Fruit fly (Drosophila melanogaster) whole organism, embryonic: ENCODE data around the gene Usp14.
A peak's percentile ranks its signal among the peaks of the same experiment; 100 is the strongest.

Experiments used
- CG10209 ChIP-seq: fragments of 200-800 bp; sonication (Bioruptor generic); optimal IDR thresholded peaks from 3 replicates; lab custom pipeline; 2017; ENCODE audit warnings: missing biosample characterization, mild to moderate bottlenecking, missing genetic modification characterization, missing genetic modification reagents
- CG1024 ChIP-seq: fragments of 200-800 bp; sonication (Bioruptor generic); IDR thresholded peaks from 2 replicates; pipeline ENCODE4 v1.3.6; 2022; ENCODE audit warnings: missing biosample characterization, missing genetic modification characterization
- CG10366 ChIP-seq: fragments of 200-800 bp; sonication (Bioruptor generic); IDR thresholded peaks from 2 replicates; pipeline ENCODE4 v1.3.6; 2022; ENCODE audit warnings: missing biosample characterization, missing genetic modification characterization
- CG11085 ChIP-seq: fragments of 200-800 bp; sonication (Bioruptor generic); IDR thresholded peaks from 2 replicates; pipeline ENCODE4 v1.3.6; 2022; ENCODE audit warnings: missing biosample characterization, missing genetic modification characterization
- CG11696 ChIP-seq: fragments of 200-800 bp; sonication (Bioruptor generic); IDR thresholded peaks from 2 replicates; pipeline ENCODE4 v1.3.6; 2022; ENCODE audit warnings: missing biosample characterization, missing genetic modification characterization
- CG13296 ChIP-seq: fragments of 200-800 bp; sonication (Bioruptor generic); optimal IDR thresholded peaks from 3 replicates; lab custom pipeline; 2018; ENCODE audit warnings: missing biosample characterization, mild to moderate bottlenecking, missing genetic modification characterization
- CG15601 ChIP-seq: fragments of 200-800 bp; sonication (Bioruptor generic); optimal IDR thresholded peaks from 3 replicates; lab custom pipeline; 2019; ENCODE audit warnings: missing biosample characterization, mild to moderate bottlenecking, missing genetic modification characterization, moderate library complexity
- CG17802 ChIP-seq: fragments of 200-800 bp; sonication (Bioruptor generic); optimal IDR thresholded peaks from 2 replicates; lab custom pipeline; 2018; ENCODE audit warnings: missing biosample characterization, mild to moderate bottlenecking, missing genetic modification characterization, moderate library complexity
- CG30403 ChIP-seq: fragments of 200-800 bp; sonication (Bioruptor generic); optimal IDR thresholded peaks from 3 replicates; lab custom pipeline; 2016; ENCODE audit warnings: missing biosample characterization, missing genetic modification characterization
- CG32532 ChIP-seq: fragments of 200-800 bp; sonication (Bioruptor generic); IDR thresholded peaks from 2 replicates; pipeline ENCODE4 v1.3.6; 2022; ENCODE audit warnings: missing biosample characterization, missing genetic modification characterization
- CG3281 ChIP-seq: fragments of 200-800 bp; sonication (Bioruptor generic); optimal IDR thresholded peaks from 3 replicates; lab custom pipeline; 2017; ENCODE audit warnings: missing biosample characterization, mild to moderate bottlenecking, missing genetic modification characterization
- CG34376 ChIP-seq: fragments of 200-800 bp; sonication (Bioruptor generic); optimal IDR thresholded peaks from 2 replicates; lab custom pipeline; 2018; ENCODE audit warnings: missing biosample characterization, mild to moderate bottlenecking, missing genetic modification characterization
- CG3726 ChIP-seq: fragments of 200-800 bp; sonication (Bioruptor generic); IDR thresholded peaks from 3 replicates; pipeline ENCODE4, ENCODE4 v1.3.6; 2022; ENCODE audit warnings: missing biosample characterization, missing genetic modification characterization
- CG6813 ChIP-seq: fragments of 200-800 bp; sonication (Bioruptor generic); optimal IDR thresholded peaks from 2 replicates; lab custom pipeline; 2017; ENCODE audit warnings: missing biosample characterization, missing genetic modification characterization, mild to moderate bottlenecking, moderate library complexity, missing genetic modification reagents
- CG7987 ChIP-seq: fragments of 200-800 bp; sonication (Bioruptor generic); optimal IDR thresholded peaks from 2 replicates; lab custom pipeline; 2018; ENCODE audit warnings: missing biosample characterization, mild to moderate bottlenecking, missing genetic modification characterization, moderate library complexity
- CG9797 ChIP-seq: fragments of 200-800 bp; sonication (Bioruptor generic); optimal IDR thresholded peaks from 3 replicates; lab custom pipeline; 2018; ENCODE audit warnings: missing biosample characterization, mild to moderate bottlenecking, missing genetic modification characterization
- Dek ChIP-seq: fragments of 200-800 bp; sonication (Bioruptor generic); optimal IDR thresholded peaks from 3 replicates; lab custom pipeline; 2019; ENCODE audit warnings: missing biosample characterization, mild to moderate bottlenecking, missing genetic modification characterization, moderate library complexity
- Dfd ChIP-seq, 2 experiments: fragments of >200 bp; optimal IDR thresholded peaks; 2 replicates each; lab custom pipeline; 2017; ENCODE audit warnings: missing biosample characterization in 2 of 2, missing genetic modification characterization in 2 of 2
- Dip2 ChIP-seq: fragments of 200-800 bp; sonication (Bioruptor generic); IDR thresholded peaks from 2 replicates; pipeline ENCODE4 v1.3.6; 2022; ENCODE audit warnings: missing biosample characterization, missing genetic modification characterization
- E2f1 ChIP-seq: fragments of 200-800 bp; sonication (Bioruptor generic); IDR thresholded peaks from 2 replicates; pipeline ENCODE4 v1.3.6; 2022; ENCODE audit warnings: missing biosample characterization, missing genetic modification characterization
- E2f2 ChIP-seq: fragments of 200-800 bp; sonication (Bioruptor generic); IDR thresholded peaks from 2 replicates; pipeline ENCODE4 v1.3.6; 2022; ENCODE audit warnings: missing biosample characterization, missing genetic modification characterization
- HLH4C ChIP-seq: fragments of 200-800 bp; sonication (Bioruptor generic); IDR thresholded peaks from 3 replicates; pipeline ENCODE4 v1.3.6; 2022; ENCODE audit warnings: missing biosample characterization, missing genetic modification characterization; ENCODE audit not compliant: partially characterized antibody
- Hr3 ChIP-seq: fragments of 200-800 bp; sonication (Bioruptor generic); optimal IDR thresholded peaks from 3 replicates; lab custom pipeline; 2016; ENCODE audit warnings: missing biosample characterization, missing genetic modification characterization
- Hr78 ChIP-seq, 2 experiments: fragments of 200-800 bp in 1 of 2; fragments of >200 bp in 1 of 2; sonication (Bioruptor generic) in 1 of 2; optimal IDR thresholded peaks; 2 replicates each; lab custom pipeline; 2017 to 2019; ENCODE audit warnings: missing biosample characterization in 2 of 2, missing genetic modification characterization in 2 of 2, mild to moderate bottlenecking in 1 of 2, moderate library complexity in 1 of 2
- MESR4 ChIP-seq: fragments of 200-800 bp; sonication (Bioruptor generic); optimal IDR thresholded peaks from 2 replicates; lab custom pipeline; 2018; ENCODE audit warnings: missing biosample characterization, mild to moderate bottlenecking, missing genetic modification characterization, moderate library complexity
- NC2β ChIP-seq: fragments of 200-800 bp; sonication (Bioruptor generic); optimal IDR thresholded peaks from 2 replicates; lab custom pipeline; 2016; ENCODE audit warnings: missing biosample characterization, missing genetic modification characterization
- Oaz ChIP-seq: fragments of 200-800 bp; sonication (Bioruptor generic); IDR thresholded peaks from 2 replicates; pipeline ENCODE4 v1.3.6; 2022; ENCODE audit warnings: missing biosample characterization, missing genetic modification characterization
- Ssrp ChIP-seq: fragments of 200-800 bp; sonication (Bioruptor generic); optimal IDR thresholded peaks from 2 replicates; lab custom pipeline; 2018; ENCODE audit warnings: missing biosample characterization, mild to moderate bottlenecking, missing genetic modification characterization, moderate library complexity
- Trl ChIP-seq, 3 experiments: fragments of >200 bp in 2 of 3; fragments of 200-800 bp in 1 of 3; sonication (Bioruptor generic) in 1 of 3; optimal IDR thresholded peaks; 2 replicates in 1 of 3; 3 replicates in 2 of 3; lab custom pipeline; 2016 to 2017; ENCODE audit warnings: missing biosample characterization in 1 of 3, missing genetic modification characterization in 1 of 3
- Xbp1 ChIP-seq: fragments of 200-800 bp; sonication (Bioruptor generic); optimal IDR thresholded peaks from 3 replicates; lab custom pipeline; 2016; ENCODE audit warnings: missing biosample characterization, mild to moderate bottlenecking, missing genetic modification characterization
- abd-A ChIP-seq: fragments of 200-800 bp; sonication (Bioruptor generic); optimal IDR thresholded peaks from 3 replicates; lab custom pipeline; 2019; ENCODE audit warnings: missing biosample characterization, mild to moderate bottlenecking, missing genetic modification characterization, moderate library complexity
- ash1 ChIP-seq: fragments of 200-800 bp; sonication (Bioruptor generic); optimal IDR thresholded peaks from 2 replicates; lab custom pipeline; 2018; ENCODE audit warnings: missing biosample characterization, mild to moderate bottlenecking, missing genetic modification characterization
- chinmo ChIP-seq: fragments of 200-800 bp; sonication (Bioruptor generic); IDR thresholded peaks from 4 replicates; pipeline ENCODE4 v1.3.6; 2022; ENCODE audit warnings: missing biosample characterization, missing genetic modification characterization; ENCODE audit not compliant: partially characterized antibody
- crp ChIP-seq, 2 experiments: fragments of 200-800 bp; sonication (Bioruptor generic); optimal IDR thresholded peaks; 2 replicates in 1 of 2; 3 replicates in 1 of 2; lab custom pipeline; 2017; ENCODE audit warnings: missing biosample characterization in 2 of 2, missing genetic modification characterization in 2 of 2, mild to moderate bottlenecking in 1 of 2, moderate library complexity in 1 of 2
- dan ChIP-seq: fragments of 200-800 bp; sonication (Bioruptor generic); IDR thresholded peaks from 2 replicates; pipeline ENCODE4 v1.3.6; 2022; ENCODE audit warnings: missing biosample characterization, missing genetic modification characterization
- eyg ChIP-seq: fragments of 200-800 bp; sonication (Bioruptor generic); optimal IDR thresholded peaks from 3 replicates; lab custom pipeline; 2016; ENCODE audit warnings: missing biosample characterization, missing genetic modification characterization
- h ChIP-seq: fragments of >200 bp; optimal IDR thresholded peaks from 2 replicates; lab custom pipeline; 2017
- hbn ChIP-seq: fragments of 200-800 bp; sonication (Bioruptor generic); IDR thresholded peaks from 2 replicates; pipeline ENCODE4 v1.3.6; 2022; ENCODE audit warnings: missing biosample characterization, missing genetic modification characterization; ENCODE audit not compliant: partially characterized antibody
- jumu ChIP-seq: fragments of 200-800 bp; sonication (Bioruptor generic); optimal IDR thresholded peaks from 3 replicates; lab custom pipeline; 2016; ENCODE audit warnings: missing biosample characterization, missing genetic modification characterization
- mam ChIP-seq: fragments of 200-800 bp; sonication (Bioruptor generic); optimal IDR thresholded peaks from 3 replicates; lab custom pipeline; 2016; ENCODE audit warnings: missing biosample characterization, missing genetic modification characterization
- pfk ChIP-seq: fragments of 200-800 bp; sonication (Bioruptor generic); optimal IDR thresholded peaks from 2 replicates; lab custom pipeline; 2018; ENCODE audit warnings: missing biosample characterization, mild to moderate bottlenecking, missing genetic modification characterization, moderate library complexity
- pho ChIP-seq: fragments of 200-800 bp; sonication (Bioruptor generic); optimal IDR thresholded peaks from 2 replicates; lab custom pipeline; 2016; ENCODE audit warnings: missing biosample characterization, missing genetic modification characterization
- sens ChIP-seq: fragments of 200-800 bp; sonication (Bioruptor generic); peaks from one replicate; lab custom pipeline; 2016; ENCODE audit warnings: missing biosample characterization, missing genetic modification characterization
- slbo ChIP-seq: fragments of 200-800 bp; sonication (Bioruptor generic); IDR thresholded peaks from 2 replicates; pipeline ENCODE4 v1.3.6; 2022; ENCODE audit warnings: missing biosample characterization, missing genetic modification characterization
- tna ChIP-seq: fragments of 200-800 bp; sonication (Bioruptor generic); IDR thresholded peaks from 2 replicates; pipeline ENCODE4 v1.3.6; 2022; ENCODE audit warnings: missing biosample characterization, missing genetic modification characterization; ENCODE audit not compliant: partially characterized antibody
- unc-4 ChIP-seq: fragments of 200-800 bp; sonication (Bioruptor generic); IDR thresholded peaks from 2 replicates; pipeline ENCODE4 v1.3.6; 2022; ENCODE audit warnings: missing biosample characterization, missing genetic modification characterization; ENCODE audit not compliant: partially characterized antibody
- vnd ChIP-seq: fragments of 200-800 bp; sonication (Bioruptor generic); IDR thresholded peaks from 3 replicates; pipeline ENCODE4 v1.3.6; 2022; ENCODE audit warnings: missing biosample characterization, missing genetic modification characterization; ENCODE audit not compliant: partially characterized antibody
- wor ChIP-seq: fragments of 200-800 bp; sonication (Bioruptor generic); IDR thresholded peaks from 2 replicates; pipeline ENCODE4 v1.3.6; 2022; ENCODE audit warnings: missing biosample characterization, missing genetic modification characterization
- zen ChIP-seq: fragments of 200-800 bp; sonication (Bioruptor generic); optimal IDR thresholded peaks from 3 replicates; lab custom pipeline; 2018; ENCODE audit warnings: missing biosample characterization, mild to moderate bottlenecking, missing genetic modification characterization, moderate library complexity

Usp14 gene

dm6 chr2L:10339212-10339721 is 25.1 kb upstream of the Usp14 start, which contains the start of gene SamDC (continued):
- TF ChIP-seq pho (GFP tag; lab: Kevin White, UChicago) (peak; percentile 46), abd-A (no peak), CG7987 (peak; percentile 21), CG13296 (no peak), Dip2 (GFP tag; lab: Robert Waterston, UW) (no peak), sens (GFP tag; lab: Kevin White, UChicago) (peak; percentile 84), Oaz (no peak), E2f2 (GFP tag; lab: Robert Waterston, UW) (peak; percentile 42), hbn (peak; percentile 54), NC2β (GFP tag; lab: Kevin White, UChicago) (no peak), CG17802 (tag; lab: Kevin White, UChicago) (peak; percentile 91), Dek (tag; lab: Kevin White, UChicago) (peak; percentile 68), eyg (GFP tag; lab: Kevin White, UChicago) (peak; percentile 18), CG1024 (peak; percentile 95), Hr78 (GFP tag; optimal IDR thresholded peaks at IDR 0.05; lab: Kevin White, UChicago) (peak in 1 of 2 experiments; percentile 67), Hr3 (peak; percentile 37), mam (GFP tag; lab: Kevin White, UChicago) (peak; percentile 54), CG34376 (peak; percentile 71), CG10366 (GFP tag; lab: Robert Waterston, UW) (no peak; the same call in 1 of the 2 replicates), unc-4 (GFP tag; lab: Robert Waterston, UW) (peak; percentile 77), slbo (GFP tag; lab: Robert Waterston, UW) (peak; percentile 57), CG3726 (GFP tag; lab: Robert Waterston, UW) (no peak), CG11085 (GFP tag; lab: Robert Waterston, UW) (no peak), CG32532 (GFP tag; lab: Robert Waterston, UW) (peak; percentile 42; the same call in 1 of the 2 replicates), CG15601 (tag; lab: Kevin White, UChicago) (peak; percentile 59), crp (GFP tag; optimal IDR thresholded peaks at IDR 0.05; lab: Kevin White, UChicago) (peak in 1 of 2 experiments; percentile 60), h (lab: Kevin White, UChicago) (no peak), ash1 (GFP tag; lab: Kevin White, UChicago) (peak; percentile 16), Xbp1 (GFP tag; lab: Kevin White, UChicago) (peak; percentile 51), tna (peak; percentile 77), CG11696 (peak; percentile 90), MESR4 (GFP tag; lab: Kevin White, UChicago) (peak; percentile 88), E2f1 (GFP tag; lab: Robert Waterston, UW) (no peak), HLH4C (GFP tag; lab: Robert Waterston, UW) (peak; percentile 76), CG9797 (GFP tag; lab: Kevin White, UChicago) (peak; percentile 44), dan (GFP tag; lab: Robert Waterston, UW) (no peak), Trl (optimal IDR thresholded peaks at IDR 0.05; lab: Kevin White, UChicago) (no peak), Trl (GFP tag; optimal IDR thresholded peaks at IDR 0.05; lab: Kevin White, UChicago) (peak; percentile 58), zen (tag; lab: Kevin White, UChicago) (peak; percentile 58), CG3281 (GFP tag; lab: Kevin White, UChicago) (peak; percentile 26), pfk (GFP tag; lab: Kevin White, UChicago) (peak; percentile 61), CG6813 (GFP tag; lab: Kevin White, UChicago) (peak; percentile 46), CG30403 (GFP tag; lab: Kevin White, UChicago) (peak; percentile 55), jumu (GFP tag; lab: Kevin White, UChicago) (peak; percentile 25), wor (GFP tag; lab: Robert Waterston, UW) (no peak), vnd (peak; percentile 59; the same call in 2 of the 3 replicates), Dfd (GFP tag; optimal IDR thresholded peaks at IDR 0.05; lab: Kevin White, UChicago) (peak in 1 of 2 experiments; percentile 77), Ssrp (tag; lab: Kevin White, UChicago) (peak; percentile 57), CG10209 (GFP tag; lab: Kevin White, UChicago) (peak; percentile 36), chinmo (GFP tag; lab: Robert Waterston, UW) (peak; percentile 90; the same call in 3 of the 4 replicates)
